Worm (Caenorhabditis elegans) whole organism, L4 larva: ENCODE measurements around the gene F35E12.9.

Experiments
- arid-1 ChIP-seq: fragments of 200-800 bp; sonication (Bioruptor generic); conservative IDR thresholded peaks from 2 replicates; pipeline ENCODE4 v1.3.6; 2022; ENCODE audit warnings: missing genetic modification reagents, missing genetic modification characterization, missing compliant biosample characterization
- ceh-82 ChIP-seq: sonication (generic microtip); optimal IDR thresholded peaks from 2 replicates; lab custom pipeline; 2017; ENCODE audit warnings: missing biosample characterization, missing genetic modification characterization
- daf-16 ChIP-seq, 3 experiments: sonication (generic microtip); optimal IDR thresholded peaks; 2 replicates each; lab custom pipeline; 2016 to 2017; ENCODE audit warnings: missing genetic modification characterization in 3 of 3, missing genetic modification reagents in 3 of 3, mild to moderate bottlenecking in 2 of 3, missing compliant biosample characterization in 2 of 3, missing biosample characterization in 1 of 3, moderate library complexity in 1 of 3
- dpl-1 ChIP-seq: fragments of 150-350 bp; optimal IDR thresholded peaks from 2 replicates; lab custom pipeline; 2014; ENCODE audit warnings: missing biosample characterization, missing genetic modification reagents, missing genetic modification characterization
- jun-1 ChIP-seq: fragments of 150-350 bp; optimal IDR thresholded peaks from 2 replicates; lab custom pipeline; 2014; ENCODE audit warnings: missing biosample characterization, missing genetic modification reagents, missing genetic modification characterization
- lin-13 ChIP-seq: fragments of 150-350 bp; optimal IDR thresholded peaks from 2 replicates; lab custom pipeline; 2014; ENCODE audit warnings: missing biosample characterization, missing genetic modification reagents, missing genetic modification characterization
- lir-3 ChIP-seq: sonication (generic microtip); optimal IDR thresholded peaks from 2 replicates; lab custom pipeline; 2016; ENCODE audit warnings: mild to moderate bottlenecking, missing genetic modification characterization, missing compliant biosample characterization
- lsy-2 ChIP-seq, 2 experiments: fragments of 150-350 bp in 1 of 2; sonication (generic microtip) in 1 of 2; optimal IDR thresholded peaks; 2 replicates each; lab custom pipeline; 2014 to 2017; ENCODE audit warnings: missing biosample characterization in 2 of 2, missing genetic modification characterization in 2 of 2
- nhr-77 ChIP-seq: fragments of 150-350 bp; optimal IDR thresholded peaks from 2 replicates; lab custom pipeline; 2014; ENCODE audit warnings: missing biosample characterization, missing genetic modification characterization
- ztf-11 ChIP-seq: fragments of 150-350 bp; optimal IDR thresholded peaks from 2 replicates; lab custom pipeline; 2014; ENCODE audit warnings: missing biosample characterization, missing genetic modification characterization

DNA sequence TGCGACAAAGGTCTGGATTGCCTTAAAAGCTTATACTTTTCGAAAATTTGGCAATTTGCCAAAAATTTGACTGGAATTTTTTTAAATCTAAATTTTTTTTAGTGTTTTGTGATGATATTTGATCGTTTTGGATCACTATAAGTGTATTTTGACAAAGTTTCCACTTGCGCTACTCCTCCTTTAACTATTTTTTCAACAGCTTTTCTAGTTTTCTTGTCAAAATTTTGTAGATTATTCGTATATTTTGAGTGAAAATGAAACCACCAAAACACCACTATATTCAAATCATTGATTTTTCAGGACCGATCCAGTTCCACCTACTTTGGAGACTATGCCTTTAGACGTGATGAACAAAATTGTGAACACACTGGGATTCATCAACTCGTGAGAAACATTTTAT lies 19.4 kb downstream of the F35E12.9 start, which contains the start of gene fbxa-181:
- TF ChIP-seq jun-1 (tag; lab: Kevin White, UChicago), result no peak
- no peak for TF ChIP-seq lir-3
- no peak for TF ChIP-seq nhr-77
- no peak for TF ChIP-seq ztf-11 (tag; lab: Kevin White, UChicago)
- TF ChIP-seq ceh-82 (tag; lab: Kevin White, UChicago), result no peak
- no peak for TF ChIP-seq dpl-1 (GFP tag; lab: Kevin White, UChicago)
- TF ChIP-seq lin-13, result no peak
- TF ChIP-seq lsy-2 (tag; optimal IDR thresholded peaks at IDR 0.05; lab: Kevin White, UChicago), result no peak
- no peak for TF ChIP-seq daf-16 (GFP tag; optimal IDR thresholded peaks at IDR 0.05; lab: Kevin White, UChicago)
- TF ChIP-seq daf-16 (tag; optimal IDR thresholded peaks at IDR 0.05; lab: Kevin White, UChicago), result no peak
- TF ChIP-seq arid-1 (GFP tag; lab: Robert Waterston, UW), result no peak
